Worm (Caenorhabditis elegans): Measurements from ENCODE around the gene F41G4.8.

F41G4.8 gene

DNA sequence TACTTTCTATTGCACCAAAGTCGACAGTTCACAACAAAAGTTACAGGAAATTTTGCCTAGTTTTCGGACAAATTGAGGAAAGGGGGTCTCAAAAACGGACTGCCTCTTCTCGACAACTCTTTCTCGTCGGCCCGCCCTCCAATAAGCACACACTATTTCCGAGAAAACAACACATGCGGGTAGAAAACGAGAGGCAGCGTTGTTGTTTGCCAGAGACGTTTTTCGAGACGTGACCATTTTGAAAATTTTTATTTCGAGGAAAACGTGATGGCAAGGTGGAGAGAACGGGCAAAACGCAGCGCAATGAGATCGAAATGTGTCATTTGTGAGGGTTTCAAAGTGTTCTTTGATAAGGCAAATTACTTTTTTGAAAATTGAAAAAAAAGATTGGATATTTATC is 51.4 kb downstream of the F41G4.8 start (continued):
- no peak for TF ChIP-seq nhr-111 (GFP tag; optimal IDR thresholded peaks at IDR 0.05)
- no peak for TF ChIP-seq daf-16 (GFP tag; optimal IDR thresholded peaks at IDR 0.05)
- peak; percentile 57 for TF ChIP-seq daf-16 (tag; optimal IDR thresholded peaks at IDR 0.05)
- no peak for TF ChIP-seq Y75B8A.6 (GFP tag; IDR thresholded peaks at IDR 0.05)
- TF ChIP-seq rbr-2 (tag; optimal IDR thresholded peaks at IDR 0.05), result no peak
- TF ChIP-seq spr-1 (tag; optimal IDR thresholded peaks at IDR 0.05), result no peak
- no peak for TF ChIP-seq zip-11 (GFP tag; IDR thresholded peaks at IDR 0.05)
- TF ChIP-seq mep-1 (tag; optimal IDR thresholded peaks at IDR 0.05), result peak; percentile 45
- TF ChIP-seq mdl-1 (tag; optimal IDR thresholded peaks at IDR 0.05), result peak in 1 of 2 experiments; percentile 62
- no peak for TF ChIP-seq lin-15B (tag; optimal IDR thresholded peaks at IDR 0.05)
- no peak for TF ChIP-seq zag-1 (tag; optimal IDR thresholded peaks at IDR 0.05)
- no peak for TF ChIP-seq nhr-48 (tag; optimal IDR thresholded peaks at IDR 0.05)
- TF ChIP-seq mxl-3 (GFP tag; optimal IDR thresholded peaks at IDR 0.05), result peak; percentile 83
- TF ChIP-seq snpc-4 (tag; optimal IDR thresholded peaks at IDR 0.05), result no peak
- peak; percentile 65 for TF ChIP-seq nhr-11 (tag; optimal IDR thresholded peaks at IDR 0.05)
- TF ChIP-seq zfp-2 (tag; optimal IDR thresholded peaks at IDR 0.05), result no peak

All from whole organism, L4 larva.